Worm (Caenorhabditis elegans) whole organism, midembryonic: ENCODE measurements around the gene lap-2.

ENCODE experiments used
- T22C8.4 ChIP-seq: fragments of 200-800 bp; sonication (Bioruptor generic); IDR thresholded peaks from 2 replicates; pipeline ENCODE4 v1.3.6; 2022; ENCODE audit warnings: missing genetic modification characterization, missing compliant biosample characterization
- cog-1 ChIP-seq: sonication (generic microtip); optimal IDR thresholded peaks from 2 replicates; lab custom pipeline; 2016; ENCODE audit warnings: missing genetic modification characterization, missing compliant biosample characterization
- flt-1 ChIP-seq: fragments of 200-800 bp; sonication (Bioruptor generic); IDR thresholded peaks from 2 replicates; pipeline ENCODE4 v1.3.6; 2022; ENCODE audit warnings: missing genetic modification characterization, missing compliant biosample characterization
- klf-2 ChIP-seq: fragments of 200-800 bp; sonication (Bioruptor generic); conservative IDR thresholded peaks from 2 replicates; pipeline ENCODE4 v1.3.6; 2022; ENCODE audit warnings: missing genetic modification reagents, missing genetic modification characterization, missing compliant biosample characterization
- med-1 ChIP-seq: sonication (generic microtip); optimal IDR thresholded peaks from 2 replicates; lab custom pipeline; 2017; ENCODE audit warnings: missing genetic modification characterization, mild to moderate bottlenecking, missing compliant biosample characterization, antibody characterized with exemption, missing genetic modification reagents; ENCODE audit not compliant: insufficient read depth
- ref-1 ChIP-seq: fragments of 200-800 bp; sonication (Bioruptor generic); conservative IDR thresholded peaks from 2 replicates; pipeline ENCODE4 v1.3.6; 2022; ENCODE audit warnings: missing genetic modification reagents, missing genetic modification characterization, missing compliant biosample characterization
- tab-1 ChIP-seq: fragments of 200-800 bp; sonication (Bioruptor generic); IDR thresholded peaks from 2 replicates; pipeline ENCODE4 v1.3.6; 2022; ENCODE audit warnings: missing genetic modification characterization, missing compliant biosample characterization
- ztf-23 ChIP-seq: fragments of 200-800 bp; sonication (Bioruptor generic); IDR thresholded peaks from 2 replicates; pipeline ENCODE4 v1.3.6; 2022; ENCODE audit warnings: missing genetic modification reagents, missing genetic modification characterization, missing compliant biosample characterization
- ztf-29 ChIP-seq: fragments of 200-800 bp; sonication (Bioruptor generic); IDR thresholded peaks from 2 replicates; pipeline ENCODE4 v1.3.6; 2022; ENCODE audit warnings: missing genetic modification reagents, missing genetic modification characterization, missing compliant biosample characterization

The lap-2 gene

ce11 chrV:13043832-13044521 is 465 bp downstream of the lap-2 start:
- TF ChIP-seq cog-1 (tag; lab: Kevin White, UChicago) (no peak), med-1 (GFP tag; lab: Kevin White, UChicago) (no peak), ztf-29 (no peak), flt-1 (GFP tag; lab: Robert Waterston, UW) (no peak), tab-1 (GFP tag; lab: Robert Waterston, UW) (no peak), klf-2 (GFP tag; lab: Robert Waterston, UW) (no peak)

ce11 chrV:13045017-13045416 is 1.5 kb downstream of the lap-2 start:
- TF ChIP-seq T22C8.4 (GFP tag; lab: Robert Waterston, UW), result no peak
- TF ChIP-seq ztf-29, result no peak
- no peak for TF ChIP-seq klf-2 (GFP tag; lab: Robert Waterston, UW)
- no peak for TF ChIP-seq med-1 (GFP tag; lab: Kevin White, UChicago)
- TF ChIP-seq ztf-23 (GFP tag; lab: Robert Waterston, UW), result no peak
- no peak for TF ChIP-seq flt-1 (GFP tag; lab: Robert Waterston, UW)
- no peak for TF ChIP-seq cog-1 (tag; lab: Kevin White, UChicago)
- no peak for TF ChIP-seq tab-1 (GFP tag; lab: Robert Waterston, UW)
- no peak for TF ChIP-seq ref-1

ce11 chrV:13046125-13047123 is 2.9 kb downstream of the lap-2 start:
- no peak for TF ChIP-seq ref-1

ce11 chrV:13047574-13048030 is 4.1 kb downstream of the lap-2 start, which contains the start of gene W07G4.5:
TSS of gene W07G4.5 (plus strand) at chrV:13047980.
- TF ChIP-seq ref-1 (no peak), med-1 (GFP tag; lab: Kevin White, UChicago) (no peak), T22C8.4 (GFP tag; lab: Robert Waterston, UW) (no peak), ztf-23 (GFP tag; lab: Robert Waterston, UW) (no peak), klf-2 (GFP tag; lab: Robert Waterston, UW) (no peak), cog-1 (tag; lab: Kevin White, UChicago) (no peak)

- TF ChIP-seq ref-1 (no peak), tab-1 (GFP tag; lab: Robert Waterston, UW) (no peak), med-1 (GFP tag; lab: Kevin White, UChicago) (no peak), ztf-23 (GFP tag; lab: Robert Waterston, UW) (no peak), T22C8.4 (GFP tag; lab: Robert Waterston, UW) (no peak), cog-1 (tag; lab: Kevin White, UChicago) (no peak), klf-2 (GFP tag; lab: Robert Waterston, UW) (no peak), flt-1 (GFP tag; lab: Robert Waterston, UW) (no peak), ztf-29 (no peak)
Measured at ce11 chrV:13049149-13049610, 5.7 kb downstream of the lap-2 start, which contains the start of gene W07G4.8. TSS of gene W07G4.8 (minus strand) at chrV:13049560.

- TF ChIP-seq ztf-23 (GFP tag; lab: Robert Waterston, UW) (no peak), flt-1 (GFP tag; lab: Robert Waterston, UW) (no peak), klf-2 (GFP tag; lab: Robert Waterston, UW) (no peak), T22C8.4 (GFP tag; lab: Robert Waterston, UW) (no peak), ztf-29 (no peak), tab-1 (GFP tag; lab: Robert Waterston, UW) (no peak), ref-1 (no peak)
Measured at ce11 chrV:13053635-13054034, 10.1 kb downstream of the lap-2 start, which contains the start of gene srr-1. TSS of gene srr-1 (minus strand) at chrV:13053735.

ce11 chrV:13061836-13062235 is 18.3 kb downstream of the lap-2 start, which contains the start of gene F42E8.1:
TSS of gene F42E8.1 (plus strand) at chrV:13062136.
- TF ChIP-seq klf-2 (GFP tag; lab: Robert Waterston, UW), result no peak
- no peak for TF ChIP-seq ref-1
- TF ChIP-seq med-1 (GFP tag; lab: Kevin White, UChicago), result no peak
- no peak for TF ChIP-seq ztf-23 (GFP tag; lab: Robert Waterston, UW)
- TF ChIP-seq flt-1 (GFP tag; lab: Robert Waterston, UW), result no peak
- TF ChIP-seq ztf-29, result no peak

ce11 chrV:13063402-13063801 is 19.9 kb downstream of the lap-2 start:
- TF ChIP-seq flt-1 (GFP tag; lab: Robert Waterston, UW) (no peak), ztf-29 (no peak), cog-1 (tag; lab: Kevin White, UChicago) (no peak), med-1 (GFP tag; lab: Kevin White, UChicago) (no peak), tab-1 (GFP tag; lab: Robert Waterston, UW) (no peak), ztf-23 (GFP tag; lab: Robert Waterston, UW) (no peak), klf-2 (GFP tag; lab: Robert Waterston, UW) (no peak)

ce11 chrV:13064164-13064563 is 20.7 kb downstream of the lap-2 start:
- TF ChIP-seq ztf-29 (no peak), klf-2 (GFP tag; lab: Robert Waterston, UW) (no peak), flt-1 (GFP tag; lab: Robert Waterston, UW) (no peak), T22C8.4 (GFP tag; lab: Robert Waterston, UW) (no peak), ref-1 (no peak), ztf-23 (GFP tag; lab: Robert Waterston, UW) (no peak), tab-1 (GFP tag; lab: Robert Waterston, UW) (no peak), med-1 (GFP tag; lab: Kevin White, UChicago) (no peak), cog-1 (tag; lab: Kevin White, UChicago) (no peak)
